Fruit fly (Drosophila melanogaster): Measurements from ENCODE around the gene CG43168.

- TF ChIP-seq Myc (optimal IDR thresholded peaks at IDR 0.05) (no peak), insv (optimal IDR thresholded peaks at IDR 0.05) (no peak), h (optimal IDR thresholded peaks at IDR 0.05) (no peak), Sin3A (optimal IDR thresholded peaks at IDR 0.05) (no peak)
Observed at dm6 chr3L:6239968-6240367, 35.6 kb upstream of the CG43168 start, which contains the start of gene CG10226.

Data from Kc167 (cell line).